Worm (Caenorhabditis elegans) whole organism, L3 larva: ENCODE results near the gene gst-32.

Experiments used
- R02D3.7 ChIP-seq: fragments of 150-350 bp; optimal IDR thresholded peaks from 2 replicates; lab custom pipeline; 2014; ENCODE audit warnings: missing biosample characterization, missing genetic modification characterization
- fkh-2 ChIP-seq: fragments of 150-350 bp; optimal IDR thresholded peaks from 2 replicates; lab custom pipeline; 2014; ENCODE audit warnings: missing biosample characterization, missing genetic modification reagents, missing genetic modification characterization
- nhr-237 ChIP-seq: fragments of 150-350 bp; optimal IDR thresholded peaks from 2 replicates; lab custom pipeline; 2014; ENCODE audit warnings: missing biosample characterization, missing genetic modification characterization
- nhr-77 ChIP-seq: fragments of 150-350 bp; optimal IDR thresholded peaks from 2 replicates; lab custom pipeline; 2014; ENCODE audit warnings: missing biosample characterization, missing genetic modification characterization
- pha-4 ChIP-seq: fragments of 150-350 bp; optimal IDR thresholded peaks from 2 replicates; lab custom pipeline; 2014; ENCODE audit warnings: missing biosample characterization, missing genetic modification reagents, missing genetic modification characterization
- pqm-1 ChIP-seq: fragments of 150-350 bp; optimal IDR thresholded peaks from 2 replicates; lab custom pipeline; 2017; ENCODE audit warnings: missing biosample characterization, missing genetic modification characterization, inconsistent platforms
- snpc-4 ChIP-seq: fragments of 150-350 bp; optimal IDR thresholded peaks from 2 replicates; lab custom pipeline; 2014; ENCODE audit warnings: missing biosample characterization, missing genetic modification characterization
- unc-39 ChIP-seq: sonication (generic microtip); optimal IDR thresholded peaks from 4 replicates; lab custom pipeline; 2017; ENCODE audit warnings: missing biosample characterization, missing genetic modification characterization
- ztf-11 ChIP-seq: fragments of 150-350 bp; optimal IDR thresholded peaks from 2 replicates; lab custom pipeline; 2014; ENCODE audit warnings: missing biosample characterization, missing genetic modification characterization

- TF ChIP-seq fkh-2 (tag; lab: Kevin White, UChicago) (no peak), snpc-4 (tag; lab: Kevin White, UChicago) (no peak), unc-39 (tag; lab: Kevin White, UChicago) (no peak), nhr-77 (tag; lab: Kevin White, UChicago) (no peak), ztf-11 (tag; lab: Kevin White, UChicago) (no peak), pqm-1 (tag; lab: Kevin White, UChicago) (no peak), pha-4 (tag; lab: Kevin White, UChicago) (no peak), R02D3.7 (tag; lab: Kevin White, UChicago) (no peak), nhr-237 (no peak)
These were observed 47.9 kb downstream of the gst-32 start, which contains the start of gene Y53F4B.62 for ce11 chrII:15130512-15130911.
